Fruit fly (Drosophila melanogaster): ENCODE measurements around the gene Col4a1.

- TF ChIP-seq Myc (optimal IDR thresholded peaks at IDR 0.05) (no peak), h (optimal IDR thresholded peaks at IDR 0.05) (no peak), insv (optimal IDR thresholded peaks at IDR 0.05) (no peak), psq (optimal IDR thresholded peaks at IDR 0.05) (no peak), ttk (optimal IDR thresholded peaks at IDR 0.05) (no peak), Sin3A (optimal IDR thresholded peaks at IDR 0.05) (no peak)
Observed at dm6 chr2L:4995837-4996136, 33.6 kb upstream of the Col4a1 start.

Measured in Kc167 (cell line).